Fruit fly (Drosophila melanogaster): ENCODE measurements around the gene Ing5.

- no peak for TF ChIP-seq CG5204 (GFP tag; optimal IDR thresholded peaks at IDR 0.05)
- no peak for TF ChIP-seq toe (GFP tag; optimal IDR thresholded peaks at IDR 0.05)
- TF ChIP-seq CG33017 (tag; optimal IDR thresholded peaks at IDR 0.05), result no peak
- no peak for TF ChIP-seq Crg-1 (GFP tag; optimal IDR thresholded peaks at IDR 0.05)
- TF ChIP-seq CG1620 (GFP tag; optimal IDR thresholded peaks at IDR 0.05), result no peak
- TF ChIP-seq CG14711 (tag; optimal IDR thresholded peaks at IDR 0.05), result no peak
- no peak for TF ChIP-seq ovo (GFP tag; optimal IDR thresholded peaks at IDR 0.05)
These were observed 49.7 kb upstream of the Ing5 start for dm6 chr2L:13436791-13437190.

Data from whole organism, adult.